Worm (Caenorhabditis elegans): Measurements from ENCODE around the gene etr-1.

- TF ChIP-seq elt-2 (tag; optimal IDR thresholded peaks at IDR 0.05) (no peak), ceh-28 (tag; optimal IDR thresholded peaks at IDR 0.05) (no peak), lin-15B (tag; optimal IDR thresholded peaks at IDR 0.05) (no peak), ceh-9 (tag; optimal IDR thresholded peaks at IDR 0.05) (no peak), snpc-4 (tag; optimal IDR thresholded peaks at IDR 0.05) (no peak), nfya-1 (tag; optimal IDR thresholded peaks at IDR 0.05; ENCODE audit: insufficient read depth) (no peak), ama-1 (optimal IDR thresholded peaks at IDR 0.05) (no peak), tbx-2 (tag; optimal IDR thresholded peaks at IDR 0.05) (no peak), ztf-11 (tag; optimal IDR thresholded peaks at IDR 0.05) (no peak), nhr-76 (tag; optimal IDR thresholded peaks at IDR 0.05) (no peak), nhr-25 (tag; optimal IDR thresholded peaks at IDR 0.05) (no peak), fos-1 (tag; optimal IDR thresholded peaks at IDR 0.05) (no peak), zag-1 (tag; optimal IDR thresholded peaks at IDR 0.05) (no peak), nhr-237 (tag; optimal IDR thresholded peaks at IDR 0.05) (no peak)
These were observed 34.5 kb downstream of the etr-1 start, which contains the start of gene chs-2 for ce11 chrII:196685-197084.

Data from whole organism, L3 larva.